Fruit fly (Drosophila melanogaster) whole organism, embryonic: ENCODE data around the gene Pc.

ENCODE experiments used
- CG10565 ChIP-seq: fragments of 200-800 bp; sonication (Bioruptor generic); optimal IDR thresholded peaks from 3 replicates; lab custom pipeline; 2016; ENCODE audit warnings: missing biosample characterization, mild to moderate bottlenecking, missing genetic modification characterization
- CG11723 ChIP-seq: fragments of 200-800 bp; sonication (Bioruptor generic); optimal IDR thresholded peaks from 2 replicates; lab custom pipeline; 2017; ENCODE audit warnings: missing biosample characterization, mild to moderate bottlenecking, missing genetic modification characterization
- CG12071 ChIP-seq: fragments of 200-800 bp; sonication (Bioruptor generic); optimal IDR thresholded peaks from 3 replicates; lab custom pipeline; 2018; ENCODE audit warnings: missing biosample characterization, mild to moderate bottlenecking, missing genetic modification characterization
- CG12942 ChIP-seq: fragments of 200-800 bp; sonication (Bioruptor generic); optimal IDR thresholded peaks from 3 replicates; lab custom pipeline; 2016; ENCODE audit warnings: missing biosample characterization, missing genetic modification characterization
- CG13296 ChIP-seq: fragments of 200-800 bp; sonication (Bioruptor generic); optimal IDR thresholded peaks from 3 replicates; lab custom pipeline; 2018; ENCODE audit warnings: missing biosample characterization, mild to moderate bottlenecking, missing genetic modification characterization
- CG14667 ChIP-seq: fragments of 200-800 bp; sonication (Bioruptor generic); IDR thresholded peaks from 2 replicates; pipeline ENCODE4 v1.3.6; 2022; ENCODE audit warnings: missing biosample characterization, missing genetic modification characterization
- CG15514 ChIP-seq: fragments of 200-800 bp; sonication (Bioruptor generic); optimal IDR thresholded peaks from 3 replicates; lab custom pipeline; 2017; ENCODE audit warnings: missing biosample characterization, missing genetic modification characterization, mild to moderate bottlenecking, moderate library complexity, missing genetic modification reagents
- CG18599 ChIP-seq: fragments of 200-800 bp; sonication (Bioruptor generic); optimal IDR thresholded peaks from 3 replicates; lab custom pipeline; 2017; ENCODE audit warnings: missing biosample characterization, missing genetic modification characterization, mild to moderate bottlenecking, moderate library complexity, missing genetic modification reagents
- CG18764 ChIP-seq: fragments of 200-800 bp; sonication (Bioruptor generic); optimal IDR thresholded peaks from 3 replicates; lab custom pipeline; 2016; ENCODE audit warnings: missing biosample characterization, missing genetic modification characterization
- CG2129 ChIP-seq: fragments of 200-800 bp; sonication (Bioruptor generic); IDR thresholded peaks from 2 replicates; pipeline ENCODE4 v1.3.6; 2022; ENCODE audit warnings: missing biosample characterization, missing genetic modification characterization; ENCODE audit not compliant: partially characterized antibody
- CG2678 ChIP-seq: fragments of 200-800 bp; sonication (Bioruptor generic); optimal IDR thresholded peaks from 3 replicates; lab custom pipeline; 2019; ENCODE audit warnings: missing biosample characterization, mild to moderate bottlenecking, missing genetic modification characterization, moderate library complexity
- CG3065 ChIP-seq: fragments of 200-800 bp; sonication (Bioruptor generic); optimal IDR thresholded peaks from 2 replicates; lab custom pipeline; 2016; ENCODE audit warnings: missing biosample characterization, missing genetic modification characterization
- CG32772 ChIP-seq: fragments of 200-800 bp; sonication (Bioruptor generic); IDR thresholded peaks from 2 replicates; pipeline ENCODE4 v1.3.6; 2022; ENCODE audit warnings: missing biosample characterization, missing genetic modification characterization
- CG33557 ChIP-seq: fragments of 200-800 bp; sonication (Bioruptor generic); optimal IDR thresholded peaks from 2 replicates; lab custom pipeline; 2019; ENCODE audit warnings: missing biosample characterization, mild to moderate bottlenecking, missing genetic modification characterization, moderate library complexity
- CG42726 ChIP-seq: fragments of 200-800 bp; sonication (Bioruptor generic); IDR thresholded peaks from 2 replicates; pipeline ENCODE4 v1.3.6; 2022; ENCODE audit warnings: missing biosample characterization, missing genetic modification characterization; ENCODE audit not compliant: partially characterized antibody
- CG4424 ChIP-seq: fragments of 200-800 bp; sonication (Bioruptor generic); optimal IDR thresholded peaks from 3 replicates; lab custom pipeline; 2016; ENCODE audit warnings: missing biosample characterization, missing genetic modification characterization
- CG7839 ChIP-seq: fragments of 200-800 bp; sonication (Bioruptor generic); optimal IDR thresholded peaks from 3 replicates; lab custom pipeline; 2018; ENCODE audit warnings: missing biosample characterization, mild to moderate bottlenecking, missing genetic modification characterization, moderate library complexity
- Chrac-16 ChIP-seq: fragments of 200-800 bp; sonication (Bioruptor generic); optimal IDR thresholded peaks from 3 replicates; lab custom pipeline; 2016; ENCODE audit warnings: missing biosample characterization, missing genetic modification characterization
- D ChIP-seq, 2 experiments: fragments of 200-800 bp in 1 of 2; fragments of >200 bp in 1 of 2; sonication (Bioruptor generic) in 1 of 2; optimal IDR thresholded peaks; 2 replicates in 1 of 2; 3 replicates in 1 of 2; lab custom pipeline; 2017; ENCODE audit warnings: mild to moderate bottlenecking in 1 of 2, missing biosample characterization in 1 of 2, missing genetic modification characterization in 1 of 2, missing genetic modification reagents in 1 of 2
- D19A ChIP-seq: fragments of 200-800 bp; optimal IDR thresholded peaks from 3 replicates; lab custom pipeline; 2019; ENCODE audit warnings: missing biosample characterization, mild to moderate bottlenecking, missing genetic modification characterization, moderate library complexity
- HLH4C ChIP-seq: fragments of 200-800 bp; sonication (Bioruptor generic); IDR thresholded peaks from 3 replicates; pipeline ENCODE4 v1.3.6; 2022; ENCODE audit warnings: missing biosample characterization, missing genetic modification characterization; ENCODE audit not compliant: partially characterized antibody
- Hmx ChIP-seq: fragments of 200-800 bp; sonication (Bioruptor generic); optimal IDR thresholded peaks from 2 replicates; lab custom pipeline; 2016; ENCODE audit warnings: missing biosample characterization, missing genetic modification characterization
- Kr ChIP-seq: fragments of 200-800 bp; sonication (Bioruptor generic); optimal IDR thresholded peaks from 2 replicates; lab custom pipeline; 2017; ENCODE audit warnings: missing biosample characterization, mild to moderate bottlenecking, missing genetic modification characterization
- NK7.1 ChIP-seq: fragments of 200-800 bp; sonication (Bioruptor generic); optimal IDR thresholded peaks from 3 replicates; lab custom pipeline; 2016; ENCODE audit warnings: missing biosample characterization, missing genetic modification characterization
- Pdp1 ChIP-seq, 2 experiments: fragments of 200-800 bp; sonication (Bioruptor generic); optimal IDR thresholded peaks; 3 replicates each; lab custom pipeline; 2016; ENCODE audit warnings: missing biosample characterization in 2 of 2, missing genetic modification characterization in 2 of 2, mild to moderate bottlenecking in 1 of 2, moderate library complexity in 1 of 2
- Sin3A ChIP-seq: fragments of >200 bp; optimal IDR thresholded peaks from 2 replicates; lab custom pipeline; 2018
- Sry-δ ChIP-seq: fragments of 200-800 bp; sonication (Bioruptor generic); optimal IDR thresholded peaks from 2 replicates; lab custom pipeline; 2016; ENCODE audit warnings: missing biosample characterization, missing genetic modification characterization
- Vsx1 ChIP-seq: fragments of 200-800 bp; sonication (Bioruptor generic); optimal IDR thresholded peaks from 2 replicates; lab custom pipeline; 2017; ENCODE audit warnings: missing biosample characterization, mild to moderate bottlenecking, missing genetic modification characterization, missing genetic modification reagents
- Xrp1 ChIP-seq: fragments of 200-800 bp; sonication (Bioruptor generic); IDR thresholded peaks from 2 replicates; pipeline ENCODE4 v1.3.6; 2022; ENCODE audit warnings: missing biosample characterization, missing genetic modification characterization
- bcd ChIP-seq: fragments of 200-800 bp; sonication (Bioruptor generic); optimal IDR thresholded peaks from 2 replicates; lab custom pipeline; 2017; ENCODE audit warnings: missing biosample characterization, mild to moderate bottlenecking, missing genetic modification characterization
- bsh ChIP-seq, 2 experiments: fragments of 200-800 bp; sonication (Bioruptor generic); optimal IDR thresholded peaks; 2 replicates each; lab custom pipeline; 2017 to 2018; ENCODE audit warnings: mild to moderate bottlenecking in 2 of 2, missing biosample characterization in 2 of 2, missing genetic modification characterization in 2 of 2, moderate library complexity in 1 of 2
- dati ChIP-seq: fragments of 200-800 bp; sonication (Bioruptor generic); IDR thresholded peaks from 2 replicates; pipeline ENCODE4 v1.3.6; 2022; ENCODE audit warnings: missing biosample characterization, missing genetic modification characterization
- dimm ChIP-seq: fragments of 200-800 bp; sonication (Bioruptor generic); IDR thresholded peaks from 2 replicates; pipeline ENCODE4 v1.3.6; 2022; ENCODE audit warnings: missing biosample characterization, missing genetic modification characterization
- exex ChIP-seq: fragments of 200-800 bp; sonication (Bioruptor generic); optimal IDR thresholded peaks from 4 replicates; lab custom pipeline; 2018; ENCODE audit warnings: missing biosample characterization, mild to moderate bottlenecking, missing genetic modification characterization, moderate library complexity
- jigr1 ChIP-seq: fragments of 200-800 bp; sonication (Bioruptor generic); IDR thresholded peaks from 3 replicates; pipeline ENCODE4 v1.3.6; 2022; ENCODE audit warnings: missing biosample characterization, missing genetic modification characterization
- lmd ChIP-seq: fragments of 200-800 bp; sonication (Bioruptor generic); IDR thresholded peaks from 2 replicates; pipeline ENCODE4 v1.3.6; 2022; ENCODE audit warnings: missing biosample characterization, missing genetic modification characterization
- onecut ChIP-seq: fragments of 200-800 bp; sonication (Bioruptor generic); IDR thresholded peaks from 2 replicates; pipeline ENCODE4 v1.3.6; 2022; ENCODE audit warnings: missing biosample characterization, missing genetic modification characterization
- pb ChIP-seq: fragments of 200-800 bp; sonication (Bioruptor generic); optimal IDR thresholded peaks from 3 replicates; lab custom pipeline; 2016; ENCODE audit warnings: missing biosample characterization, missing genetic modification characterization
- psq ChIP-seq: fragments of 200-800 bp; sonication (Bioruptor generic); optimal IDR thresholded peaks from 2 replicates; lab custom pipeline; 2017; ENCODE audit warnings: missing biosample characterization, missing genetic modification characterization
- pum ChIP-seq: fragments of 200-800 bp; sonication (Bioruptor generic); optimal IDR thresholded peaks from 2 replicates; lab custom pipeline; 2016; ENCODE audit warnings: missing biosample characterization, missing genetic modification characterization
- pzg ChIP-seq: fragments of 200-800 bp; sonication (Bioruptor generic); optimal IDR thresholded peaks from 3 replicates; lab custom pipeline; 2018; ENCODE audit warnings: missing biosample characterization, mild to moderate bottlenecking, missing genetic modification characterization, moderate library complexity
- ranshi ChIP-seq: fragments of 200-800 bp; sonication (Bioruptor generic); IDR thresholded peaks from 2 replicates; pipeline ENCODE4 v1.3.6; 2022; ENCODE audit warnings: missing biosample characterization, missing genetic modification characterization
- run ChIP-seq: fragments of 200-800 bp; sonication (Bioruptor generic); optimal IDR thresholded peaks from 3 replicates; lab custom pipeline; 2018; ENCODE audit warnings: missing biosample characterization, mild to moderate bottlenecking, missing genetic modification characterization
- seq ChIP-seq: fragments of 200-800 bp; sonication (Bioruptor generic); IDR thresholded peaks from 2 replicates; pipeline ENCODE4 v1.3.6; 2022; ENCODE audit warnings: missing biosample characterization, missing genetic modification characterization
- sisA ChIP-seq: fragments of 200-800 bp; sonication (Bioruptor generic); IDR thresholded peaks from 2 replicates; pipeline ENCODE4 v1.3.6; 2022; ENCODE audit warnings: missing biosample characterization, missing genetic modification characterization
- slou ChIP-seq: fragments of 200-800 bp; sonication (Bioruptor generic); optimal IDR thresholded peaks from 3 replicates; lab custom pipeline; 2016; ENCODE audit warnings: missing biosample characterization, missing genetic modification characterization
- sna ChIP-seq: fragments of 200-800 bp; sonication (Bioruptor generic); IDR thresholded peaks from 2 replicates; pipeline ENCODE4 v1.3.6; 2022; ENCODE audit warnings: missing biosample characterization, missing genetic modification characterization; ENCODE audit not compliant: partially characterized antibody
- tap ChIP-seq: fragments of 200-800 bp; optimal IDR thresholded peaks from 3 replicates; lab custom pipeline; 2019; ENCODE audit warnings: missing biosample characterization, mild to moderate bottlenecking, missing genetic modification characterization, moderate library complexity
- z ChIP-seq: fragments of 200-800 bp; sonication (Bioruptor generic); IDR thresholded peaks from 3 replicates; pipeline ENCODE4 v1.3.6; 2022; ENCODE audit warnings: missing biosample characterization, missing genetic modification characterization

The Pc gene

dm6 chr3L:21317416-21318259, at the start of gene Pc (continued):
- no peak for TF ChIP-seq run
- no peak for TF ChIP-seq bsh (GFP tag; optimal IDR thresholded peaks at IDR 0.05; lab: Kevin White, UChicago)
- TF ChIP-seq z (GFP tag; lab: Robert Waterston, UW) = no peak
- no peak for TF ChIP-seq Chrac-16 (GFP tag; lab: Kevin White, UChicago)
- TF ChIP-seq sna (GFP tag; lab: Robert Waterston, UW) = peak; percentile 53; the same call in 1 of the 2 replicates
- TF ChIP-seq slou (GFP tag; lab: Kevin White, UChicago) = no peak
- no peak for TF ChIP-seq NK7.1 (GFP tag; lab: Kevin White, UChicago)
- no peak for TF ChIP-seq Pdp1 (GFP tag; optimal IDR thresholded peaks at IDR 0.05; lab: Kevin White, UChicago)
- TF ChIP-seq CG15514 = peak; percentile 91
- TF ChIP-seq onecut = peak; percentile 18; the same call in 1 of the 2 replicates
- peak; percentile 6 for TF ChIP-seq CG18764 (GFP tag; lab: Kevin White, UChicago)
- no peak for TF ChIP-seq pb (GFP tag; lab: Kevin White, UChicago)
- peak; percentile 65 for TF ChIP-seq Sin3A (lab: Kevin White, UChicago)
- no peak for TF ChIP-seq CG33557 (GFP tag; lab: Kevin White, UChicago)
- no peak for TF ChIP-seq CG13296 (GFP tag; lab: Kevin White, UChicago)
- no peak for TF ChIP-seq ranshi
- peak; percentile 98 for TF ChIP-seq pzg
- TF ChIP-seq lmd (GFP tag; lab: Robert Waterston, UW) = no peak
- peak; percentile 43 for TF ChIP-seq D (optimal IDR thresholded peaks at IDR 0.05; lab: Kevin White, UChicago)
- no peak for TF ChIP-seq D (GFP tag; optimal IDR thresholded peaks at IDR 0.05; lab: Kevin White, UChicago)
- TF ChIP-seq CG10565 (GFP tag; lab: Kevin White, UChicago) = no peak
- no peak for TF ChIP-seq CG32772 (GFP tag; lab: Robert Waterston, UW)
- TF ChIP-seq CG2678 (tag; lab: Kevin White, UChicago) = no peak
- TF ChIP-seq CG7839 (tag; lab: Kevin White, UChicago) = peak; percentile 9
- TF ChIP-seq CG11723 (GFP tag; lab: Kevin White, UChicago) = no peak
- no peak for TF ChIP-seq CG3065 (GFP tag; lab: Kevin White, UChicago)
- no peak for TF ChIP-seq bcd
- peak; percentile 86 for TF ChIP-seq Sry-δ (GFP tag; lab: Kevin White, UChicago)
- TF ChIP-seq jigr1 (GFP tag; lab: Robert Waterston, UW) = no peak; the same call in 2 of the 3 replicates
- peak; percentile 86 for TF ChIP-seq HLH4C (GFP tag; lab: Robert Waterston, UW)
- peak; percentile 60 for TF ChIP-seq CG2129 (GFP tag; lab: Robert Waterston, UW)
- no peak for TF ChIP-seq CG4424 (GFP tag; lab: Kevin White, UChicago)
- TF ChIP-seq Vsx1 (GFP tag; lab: Kevin White, UChicago) = peak; percentile 16
- no peak for TF ChIP-seq pum (GFP tag; lab: Kevin White, UChicago)
- TF ChIP-seq CG14667 (GFP tag; lab: Robert Waterston, UW) = no peak
- peak; percentile 18 for TF ChIP-seq D19A (tag; lab: Kevin White, UChicago)
- peak; percentile 95 for TF ChIP-seq CG42726 (GFP tag; lab: Robert Waterston, UW)
- no peak for TF ChIP-seq exex (tag; lab: Kevin White, UChicago)
- no peak for TF ChIP-seq Xrp1 (GFP tag; lab: Robert Waterston, UW)
- TF ChIP-seq CG12071 (GFP tag; lab: Kevin White, UChicago) = no peak
- no peak for TF ChIP-seq dati (GFP tag; lab: Robert Waterston, UW)
- no peak for TF ChIP-seq CG12942
- TF ChIP-seq psq (GFP tag; lab: Kevin White, UChicago) = no peak
- TF ChIP-seq tap (tag; lab: Kevin White, UChicago) = no peak
- TF ChIP-seq sisA (GFP tag; lab: Robert Waterston, UW) = no peak
- no peak for TF ChIP-seq dimm
- TF ChIP-seq CG18599 (GFP tag; lab: Kevin White, UChicago) = no peak
- no peak for TF ChIP-seq Hmx (GFP tag; lab: Kevin White, UChicago)
- TF ChIP-seq Kr (GFP tag; lab: Kevin White, UChicago) = no peak
- TF ChIP-seq seq (GFP tag; lab: Robert Waterston, UW) = no peak; the same call in 1 of the 2 replicates
